Fruit fly (Drosophila melanogaster): ENCODE measurements around the gene CG2983.

Gene CG2983

DNA sequence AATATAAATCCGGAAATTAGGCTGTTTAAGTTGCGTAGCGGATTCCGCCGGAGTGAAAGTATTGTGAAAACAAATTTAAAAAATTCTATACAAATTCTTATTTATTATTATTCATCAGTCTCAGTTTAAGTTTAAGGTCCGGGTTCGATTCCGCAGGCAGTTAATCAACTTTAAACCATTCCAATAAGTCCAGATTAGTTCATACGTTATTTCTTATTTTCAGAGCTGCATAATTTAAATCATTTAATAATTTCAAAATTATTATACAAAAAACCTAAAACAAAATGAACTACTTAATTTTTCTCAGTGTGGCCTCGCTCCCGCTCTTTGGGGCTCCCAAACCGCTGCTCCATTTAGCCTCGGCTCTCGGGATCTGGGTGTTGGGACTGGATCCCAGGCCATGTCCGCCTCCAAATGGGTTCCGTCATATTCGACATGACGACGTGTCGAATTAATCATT is 17.1 kb upstream of the CG2983 start (continued):
- TF ChIP-seq inv (GFP tag; IDR thresholded peaks at IDR 0.05; ENCODE audit: partially characterized antibody), result no peak
- no peak for TF ChIP-seq dimm (GFP tag; IDR thresholded peaks at IDR 0.05)
- TF ChIP-seq MBD-R2 (GFP tag; IDR thresholded peaks at IDR 0.05), result no peak; the same call in 1 of the 2 replicates
- peak; percentile 88 for TF ChIP-seq CG17385 (GFP tag; optimal IDR thresholded peaks at IDR 0.05)
- TF ChIP-seq Spps (tag; optimal IDR thresholded peaks at IDR 0.05), result peak; percentile 90
- peak; percentile 31 for TF ChIP-seq NFAT (GFP tag; IDR thresholded peaks at IDR 0.05)
- TF ChIP-seq CG6254 (GFP tag; optimal IDR thresholded peaks at IDR 0.05), result peak; percentile 86
- peak; percentile 46 for TF ChIP-seq CG1647 (GFP tag; optimal IDR thresholded peaks at IDR 0.05)
- no peak for TF ChIP-seq pan (optimal IDR thresholded peaks at IDR 0.05)
- TF ChIP-seq pan (GFP tag; optimal IDR thresholded peaks at IDR 0.05 in 1 of 2, IDR thresholded peaks at IDR 0.05 in 1 of 2), result peak in 1 of 2 experiments; percentile 62
- TF ChIP-seq Drgx (GFP tag; IDR thresholded peaks at IDR 0.05), result peak; percentile 79
- peak; percentile 49 for TF ChIP-seq Kr (GFP tag; optimal IDR thresholded peaks at IDR 0.05)
- peak; percentile 69 for TF ChIP-seq CG3847 (GFP tag; IDR thresholded peaks at IDR 0.05)
- peak; percentile 67 for TF ChIP-seq CG8290 (GFP tag; optimal IDR thresholded peaks at IDR 0.05)
- TF ChIP-seq CG8290 (tag; optimal IDR thresholded peaks at IDR 0.05), result peak in 1 of 2 experiments; percentile 40
- TF ChIP-seq CG2120 (GFP tag; optimal IDR thresholded peaks at IDR 0.05), result peak; percentile 80
- TF ChIP-seq Opbp (GFP tag; IDR thresholded peaks at IDR 0.05; ENCODE audit: partially characterized antibody), result no peak
- TF ChIP-seq Hsf (GFP tag; optimal IDR thresholded peaks at IDR 0.05), result peak; percentile 79
- TF ChIP-seq pum (GFP tag; optimal IDR thresholded peaks at IDR 0.05), result peak; percentile 60
- TF ChIP-seq insv (GFP tag; optimal IDR thresholded peaks at IDR 0.05), result peak in 1 of 2 experiments; percentile 59
- peak; percentile 88 for TF ChIP-seq CG15269 (tag; optimal IDR thresholded peaks at IDR 0.05)
- TF ChIP-seq nerfin-2 (GFP tag; IDR thresholded peaks at IDR 0.05; ENCODE audit: partially characterized antibody), result no peak
- TF ChIP-seq Six4 (GFP tag; optimal IDR thresholded peaks at IDR 0.05), result peak; percentile 86
- TF ChIP-seq Oaz (GFP tag; IDR thresholded peaks at IDR 0.05), result no peak
- peak in 1 of 2 experiments; percentile 41 for TF ChIP-seq Trl (optimal IDR thresholded peaks at IDR 0.05)
- peak; percentile 35 for TF ChIP-seq Trl (GFP tag; optimal IDR thresholded peaks at IDR 0.05)
- no peak for TF ChIP-seq chinmo (GFP tag; IDR thresholded peaks at IDR 0.05; ENCODE audit: partially characterized antibody)
- TF ChIP-seq jing (GFP tag; optimal IDR thresholded peaks at IDR 0.05), result peak; percentile 63
- no peak for TF ChIP-seq CG4360 (GFP tag; IDR thresholded peaks at IDR 0.05)
- TF ChIP-seq Bteb2 (GFP tag; optimal IDR thresholded peaks at IDR 0.05), result peak; percentile 66
- TF ChIP-seq CG10267 (tag; optimal IDR thresholded peaks at IDR 0.05), result peak; percentile 88
- TF ChIP-seq CG12299 (tag; optimal IDR thresholded peaks at IDR 0.05), result peak; percentile 61
- peak; percentile 82 for TF ChIP-seq kni (GFP tag; optimal IDR thresholded peaks at IDR 0.05)
- TF ChIP-seq ken (GFP tag; IDR thresholded peaks at IDR 0.05), result peak; percentile 31; the same call in 1 of the 3 replicates
- TF ChIP-seq CG1792 (GFP tag; optimal IDR thresholded peaks at IDR 0.05), result no peak
- TF ChIP-seq CG3726 (GFP tag; IDR thresholded peaks at IDR 0.05), result no peak
- no peak for TF ChIP-seq B-H2 (GFP tag; optimal IDR thresholded peaks at IDR 0.05)
- TF ChIP-seq CG31441 (GFP tag; IDR thresholded peaks at IDR 0.05), result peak; percentile 94
- peak; percentile 94 for TF ChIP-seq dmrt11E (tag; optimal IDR thresholded peaks at IDR 0.05)
- TF ChIP-seq MESR4 (GFP tag; optimal IDR thresholded peaks at IDR 0.05), result no peak
- peak; percentile 7 for TF ChIP-seq Antp (GFP tag; optimal IDR thresholded peaks at IDR 0.05)
- peak; percentile 94 for TF ChIP-seq CG12659 (GFP tag; optimal IDR thresholded peaks at IDR 0.05)
- TF ChIP-seq CG14965 (GFP tag; optimal IDR thresholded peaks at IDR 0.05; ENCODE audit: borderline replicate concordance), result no peak
- no peak for TF ChIP-seq CG1832 (GFP tag; optimal IDR thresholded peaks at IDR 0.05)
- TF ChIP-seq jumu (GFP tag; optimal IDR thresholded peaks at IDR 0.05), result peak; percentile 5
- TF ChIP-seq CG12155 (GFP tag; optimal IDR thresholded peaks at IDR 0.05), result peak; percentile 71
- TF ChIP-seq Oli (tag; optimal IDR thresholded peaks at IDR 0.05), result peak; percentile 94
- peak; percentile 54; the same call in 2 of the 3 replicates for TF ChIP-seq Optix (GFP tag; IDR thresholded peaks at IDR 0.05)
- TF ChIP-seq chif (GFP tag; optimal IDR thresholded peaks at IDR 0.05), result peak; percentile 36 to 81
- peak; percentile 64 for TF ChIP-seq peb (GFP tag; IDR thresholded peaks at IDR 0.05)
- TF ChIP-seq vvl (GFP tag; IDR thresholded peaks at IDR 0.05), result peak; percentile 37; the same call in 1 of the 2 replicates

Data from whole organism, embryonic.